Fruit fly (Drosophila melanogaster) whole organism, pupa: Measurements from ENCODE around the gene CG10029.

Experiments
- CG13204 ChIP-seq: fragments of 200-800 bp; sonication (Bioruptor generic); optimal IDR thresholded peaks from 2 replicates; lab custom pipeline; 2018; ENCODE audit warnings: missing biosample characterization, mild to moderate bottlenecking, missing genetic modification characterization, moderate library complexity
- CG17806 ChIP-seq: fragments of 200-800 bp; sonication (Bioruptor generic); optimal IDR thresholded peaks from 2 replicates; lab custom pipeline; 2018; ENCODE audit warnings: missing biosample characterization, mild to moderate bottlenecking, missing genetic modification characterization, moderate library complexity
- CG4496 ChIP-seq: fragments of 200-800 bp; sonication (Bioruptor generic); IDR thresholded peaks from 3 replicates; pipeline ENCODE4 v1.3.6; 2022; ENCODE audit warnings: missing biosample characterization, missing genetic modification characterization
- CG8301 ChIP-seq: fragments of 200-800 bp; sonication (Bioruptor generic); optimal IDR thresholded peaks from 2 replicates; lab custom pipeline; 2018; ENCODE audit warnings: missing biosample characterization, mild to moderate bottlenecking, missing genetic modification characterization
- D1 ChIP-seq: fragments of 200-800 bp; sonication (Bioruptor generic); optimal IDR thresholded peaks from 2 replicates; lab custom pipeline; 2018; ENCODE audit warnings: missing biosample characterization, mild to moderate bottlenecking, missing genetic modification characterization, moderate library complexity
- EcR ChIP-seq: fragments of 200-800 bp; sonication (Bioruptor generic); optimal IDR thresholded peaks from 3 replicates; lab custom pipeline; 2019; ENCODE audit warnings: missing biosample characterization, missing genetic modification characterization, mild to moderate bottlenecking, moderate library complexity, missing genetic modification reagents
- Ets98B ChIP-seq: fragments of 200-800 bp; sonication (Bioruptor generic); IDR thresholded peaks from 2 replicates; pipeline ENCODE4 v1.3.6; 2022; ENCODE audit warnings: missing biosample characterization, missing genetic modification characterization
- Pif1B ChIP-seq: fragments of 200-800 bp; sonication (Bioruptor generic); optimal IDR thresholded peaks from 3 replicates; lab custom pipeline; 2016; ENCODE audit warnings: missing biosample characterization, missing genetic modification characterization
- Snoo ChIP-seq: fragments of 200-800 bp; sonication (Bioruptor generic); optimal IDR thresholded peaks from 3 replicates; lab custom pipeline; 2017; ENCODE audit warnings: missing biosample characterization, mild to moderate bottlenecking, missing genetic modification characterization, inconsistent platforms
- gl ChIP-seq: fragments of 200-800 bp; sonication (Bioruptor generic); optimal IDR thresholded peaks from 2 replicates; lab custom pipeline; 2018; ENCODE audit warnings: missing biosample characterization, mild to moderate bottlenecking, missing genetic modification characterization

DNA sequence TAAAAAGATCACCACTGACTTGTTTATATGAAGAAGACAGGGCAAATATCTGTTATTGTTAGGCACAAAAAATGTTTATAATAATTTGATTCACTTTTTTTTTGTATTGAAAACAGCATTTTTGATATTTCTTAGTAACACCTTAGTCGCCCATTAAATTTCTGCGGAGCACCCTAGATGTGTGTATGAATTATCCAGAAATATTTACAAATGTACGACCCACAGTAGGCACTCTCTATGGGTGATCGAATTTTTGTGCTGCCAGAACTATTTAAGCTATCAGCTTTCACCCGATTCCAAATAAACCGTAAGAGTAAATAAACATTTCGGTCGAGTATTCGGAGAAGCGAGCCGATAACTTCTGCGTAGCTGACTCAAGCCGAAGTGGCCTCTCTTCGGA, 31.3 kb downstream of the CG10029 start, which contains the start of gene RacGAP84C:
- no peak for TF ChIP-seq EcR (GFP tag; lab: Kevin White, UChicago)
- no peak for TF ChIP-seq CG13204 (GFP tag; lab: Kevin White, UChicago)
- no peak for TF ChIP-seq CG4496 (GFP tag; lab: Robert Waterston, UW)
- TF ChIP-seq CG8301 (tag; lab: Kevin White, UChicago) = no peak
- TF ChIP-seq Pif1B (GFP tag; lab: Kevin White, UChicago) = no peak
- TF ChIP-seq D1 (tag; lab: Kevin White, UChicago) = no peak
- TF ChIP-seq gl (tag; lab: Kevin White, UChicago) = no peak
- no peak for TF ChIP-seq Ets98B (GFP tag; lab: Robert Waterston, UW)
- no peak for TF ChIP-seq Snoo (tag; lab: Kevin White, UChicago)
- TF ChIP-seq CG17806 (tag; lab: Kevin White, UChicago) = no peak
